Worm (Caenorhabditis elegans) whole organism, L1 larva: ENCODE results near the gene dtmk-1.

Source experiments
- C04F5.9 ChIP-seq: sonication (generic microtip); optimal IDR thresholded peaks from 2 replicates; lab custom pipeline; 2016; ENCODE audit warnings: missing genetic modification characterization, missing compliant biosample characterization
- F16B12.6 ChIP-seq: fragments of 150-350 bp; optimal IDR thresholded peaks from 2 replicates; lab custom pipeline; 2014; ENCODE audit warnings: missing biosample characterization, missing genetic modification characterization
- Y116A8C.19 ChIP-seq: sonication (generic microtip); optimal IDR thresholded peaks from 2 replicates; lab custom pipeline; 2016; ENCODE audit warnings: missing compliant biosample characterization, missing genetic modification characterization, borderline replicate concordance
- alr-1 ChIP-seq: fragments of 200-800 bp; sonication (Bioruptor generic); optimal IDR thresholded peaks from 2 replicates; lab custom pipeline; 2018; ENCODE audit warnings: borderline replicate concordance, mild to moderate bottlenecking, missing genetic modification characterization, missing compliant biosample characterization
- ama-1 ChIP-seq: fragments of 150-350 bp; optimal IDR thresholded peaks from 2 replicates; lab custom pipeline; 2014
- blmp-1 ChIP-seq: fragments of 150-350 bp; optimal IDR thresholded peaks from 2 replicates; lab custom pipeline; 2014; ENCODE audit warnings: missing biosample characterization, missing genetic modification characterization
- ceh-63 ChIP-seq: fragments of 200-800 bp; sonication (Bioruptor generic); optimal IDR thresholded peaks from 2 replicates; lab custom pipeline; 2018; ENCODE audit warnings: mild to moderate bottlenecking, missing genetic modification characterization, missing compliant biosample characterization
- ceh-8 ChIP-seq: fragments of 200-800 bp; sonication (Bioruptor generic); optimal IDR thresholded peaks from 2 replicates; lab custom pipeline; 2018; ENCODE audit warnings: mild to moderate bottlenecking, missing genetic modification characterization, moderate library complexity, missing compliant biosample characterization
- ceh-82 ChIP-seq, 3 experiments: fragments of 150-350 bp in 1 of 3; sonication (generic microtip) in 2 of 3; optimal IDR thresholded peaks; 2 replicates each; lab custom pipeline; 2014 to 2017; ENCODE audit warnings: missing biosample characterization in 3 of 3, missing genetic modification characterization in 3 of 3
- ceh-88 ChIP-seq: fragments of 200-800 bp; sonication (Bioruptor generic); IDR thresholded peaks from 2 replicates; pipeline ENCODE4 v1.3.6; 2022; ENCODE audit warnings: missing genetic modification characterization, missing compliant biosample characterization
- ceh-90 ChIP-seq: sonication (generic microtip); optimal IDR thresholded peaks from 2 replicates; lab custom pipeline; 2016; ENCODE audit warnings: missing genetic modification characterization, missing compliant biosample characterization
- ces-1 ChIP-seq: fragments of 150-350 bp; optimal IDR thresholded peaks from 2 replicates; lab custom pipeline; 2014; ENCODE audit warnings: missing biosample characterization, missing genetic modification reagents, missing genetic modification characterization
- dpl-1 ChIP-seq, 3 experiments: fragments of 150-350 bp in 2 of 3; sonication (generic microtip) in 1 of 3; optimal IDR thresholded peaks; 2 replicates each; lab custom pipeline; 2014 to 2017; ENCODE audit warnings: missing biosample characterization in 3 of 3, missing genetic modification characterization in 3 of 3, missing genetic modification reagents in 3 of 3
- dsc-1 ChIP-seq: sonication (generic microtip); optimal IDR thresholded peaks from 2 replicates; lab custom pipeline; 2016; ENCODE audit warnings: mild to moderate bottlenecking, missing genetic modification characterization, missing compliant biosample characterization
- efl-1 ChIP-seq, 4 experiments: fragments of 150-350 bp; optimal IDR thresholded peaks in 3 of 4; peaks in 1 of 4; 1 replicate in 1 of 4; 2 replicates in 3 of 4; lab custom pipeline; 2014; ENCODE audit warnings: missing biosample characterization in 2 of 4, missing genetic modification characterization in 2 of 4, missing genetic modification reagents in 2 of 4
- efl-3 ChIP-seq: fragments of 200-800 bp; sonication (Bioruptor generic); optimal IDR thresholded peaks from 2 replicates; lab custom pipeline; 2018; ENCODE audit warnings: mild to moderate bottlenecking, missing genetic modification characterization, missing compliant biosample characterization
- egl-13 ChIP-seq: sonication (generic microtip); optimal IDR thresholded peaks from 2 replicates; lab custom pipeline; 2016; ENCODE audit warnings: missing genotype, missing genetic modification reagents, missing genetic modification characterization, missing compliant biosample characterization
- egl-27 ChIP-seq, 2 experiments: fragments of 150-350 bp in 1 of 2; sonication (generic microtip); optimal IDR thresholded peaks; 3 replicates each; lab custom pipeline; 2017 to 2018; ENCODE audit warnings: missing biosample characterization in 2 of 2, missing genetic modification characterization in 2 of 2, missing genetic modification reagents in 2 of 2
- fkh-8 ChIP-seq: sonication (generic microtip); optimal IDR thresholded peaks from 2 replicates; lab custom pipeline; 2016; ENCODE audit warnings: mild to moderate bottlenecking, missing genetic modification characterization, missing compliant biosample characterization
- fos-1 ChIP-seq: fragments of 150-350 bp; optimal IDR thresholded peaks from 2 replicates; lab custom pipeline; 2014; ENCODE audit warnings: missing biosample characterization, missing genetic modification characterization
- grh-1 ChIP-seq: fragments of 200-800 bp; sonication (Bioruptor generic); IDR thresholded peaks from 2 replicates; pipeline ENCODE4 v1.3.6; 2022; ENCODE audit warnings: missing genetic modification reagents, missing genetic modification characterization, missing compliant biosample characterization
- hlh-17 ChIP-seq: fragments of 200-800 bp; sonication (Bioruptor generic); optimal IDR thresholded peaks from 2 replicates; lab custom pipeline; 2018; ENCODE audit warnings: missing genetic modification characterization, mild to moderate bottlenecking, missing compliant biosample characterization, moderate library complexity, borderline replicate concordance
- hpl-2 ChIP-seq: fragments of 150-350 bp; optimal IDR thresholded peaks from 2 replicates; lab custom pipeline; 2014; ENCODE audit warnings: missing biosample characterization, missing genetic modification reagents, missing genetic modification characterization
- isw-1 ChIP-seq: fragments of 200-800 bp; sonication (Bioruptor generic); IDR thresholded peaks from 2 replicates; pipeline ENCODE4 v1.3.6; 2022; ENCODE audit warnings: missing genetic modification characterization, missing compliant biosample characterization
- lin-13 ChIP-seq: fragments of 150-350 bp; optimal IDR thresholded peaks from 2 replicates; lab custom pipeline; 2014; ENCODE audit warnings: missing biosample characterization, missing genetic modification reagents, missing genetic modification characterization
- lin-15B ChIP-seq: fragments of 150-350 bp; sonication (generic microtip); optimal IDR thresholded peaks from 3 replicates; lab custom pipeline; 2014; ENCODE audit warnings: missing biosample characterization, missing genetic modification characterization
- lsy-2 ChIP-seq, 2 experiments: fragments of 150-350 bp; optimal IDR thresholded peaks; 2 replicates each; lab custom pipeline; 2014; ENCODE audit warnings: missing biosample characterization in 2 of 2, missing genetic modification characterization in 2 of 2
- mab-9 ChIP-seq: fragments of 200-800 bp; sonication (Bioruptor generic); IDR thresholded peaks from 2 replicates; pipeline ENCODE4 v1.3.6; 2022; ENCODE audit warnings: missing genetic modification reagents, missing genetic modification characterization, missing compliant biosample characterization
- mdl-1 ChIP-seq, 2 experiments: fragments of 150-350 bp; optimal IDR thresholded peaks; 2 replicates each; lab custom pipeline; 2014 to 2017; ENCODE audit warnings: missing biosample characterization in 2 of 2, missing genetic modification characterization in 2 of 2, inconsistent platforms in 1 of 2
- mef-2 ChIP-seq: fragments of 150-350 bp; optimal IDR thresholded peaks from 2 replicates; lab custom pipeline; 2014; ENCODE audit warnings: missing biosample characterization, missing genetic modification characterization
- nhr-11 ChIP-seq: fragments of 150-350 bp; optimal IDR thresholded peaks from 2 replicates; lab custom pipeline; 2014; ENCODE audit warnings: missing biosample characterization, missing genetic modification characterization
- nhr-12 ChIP-seq: sonication (generic microtip); optimal IDR thresholded peaks from 2 replicates; lab custom pipeline; 2017; ENCODE audit warnings: missing biosample characterization, missing genetic modification characterization
- nhr-19 ChIP-seq: fragments of 200-800 bp; sonication (Bioruptor generic); conservative IDR thresholded peaks from 2 replicates; pipeline ENCODE4 v1.3.6; 2022; ENCODE audit warnings: missing genetic modification characterization, missing compliant biosample characterization
- nhr-20 ChIP-seq: sonication (generic microtip); optimal IDR thresholded peaks from 2 replicates; lab custom pipeline; 2016; ENCODE audit warnings: mild to moderate bottlenecking, missing genetic modification characterization, missing compliant biosample characterization
- nhr-237 ChIP-seq: fragments of 150-350 bp; optimal IDR thresholded peaks from 2 replicates; lab custom pipeline; 2014; ENCODE audit warnings: missing biosample characterization, missing genetic modification characterization
- nhr-28 ChIP-seq: fragments of 150-350 bp; optimal IDR thresholded peaks from 2 replicates; lab custom pipeline; 2014; ENCODE audit warnings: missing biosample characterization, missing genetic modification characterization
- nhr-71 ChIP-seq: sonication (generic microtip); optimal IDR thresholded peaks from 2 replicates; lab custom pipeline; 2016; ENCODE audit warnings: mild to moderate bottlenecking, missing genetic modification characterization, moderate library complexity, missing compliant biosample characterization
- nhr-76 ChIP-seq: sonication (generic microtip); optimal IDR thresholded peaks from 2 replicates; lab custom pipeline; 2017; ENCODE audit warnings: missing biosample characterization, missing genetic modification characterization
- nhr-77 ChIP-seq: fragments of 150-350 bp; optimal IDR thresholded peaks from 2 replicates; lab custom pipeline; 2014; ENCODE audit warnings: missing biosample characterization, missing genetic modification characterization
- nhr-85 ChIP-seq: sonication (generic microtip); peaks from one replicate; lab custom pipeline; 2016; ENCODE audit warnings: missing genetic modification characterization, inconsistent platforms, missing compliant biosample characterization
- nhr-90 ChIP-seq: sonication (generic microtip); optimal IDR thresholded peaks from 2 replicates; lab custom pipeline; 2016; ENCODE audit warnings: mild to moderate bottlenecking, missing genetic modification characterization, missing compliant biosample characterization; ENCODE audit not compliant: poor library complexity
- snpc-4 ChIP-seq: fragments of 150-350 bp; optimal IDR thresholded peaks from 2 replicates; lab custom pipeline; 2014; ENCODE audit warnings: missing biosample characterization, missing genetic modification characterization
- sox-4 ChIP-seq: sonication (generic microtip); optimal IDR thresholded peaks from 2 replicates; lab custom pipeline; 2016; ENCODE audit warnings: missing genetic modification characterization, missing compliant biosample characterization
- sptf-1 ChIP-seq: fragments of 150-350 bp; optimal IDR thresholded peaks from 2 replicates; lab custom pipeline; 2014; ENCODE audit warnings: missing biosample characterization, missing genetic modification characterization
- swsn-7 ChIP-seq: sonication (generic microtip); optimal IDR thresholded peaks from 2 replicates; lab custom pipeline; 2016; ENCODE audit warnings: missing genetic modification characterization, missing compliant biosample characterization
- tbx-2 ChIP-seq: sonication (generic microtip); optimal IDR thresholded peaks from 2 replicates; lab custom pipeline; 2016; ENCODE audit warnings: missing genetic modification characterization, missing compliant biosample characterization
- unc-130 ChIP-seq: fragments of 150-350 bp; optimal IDR thresholded peaks from 2 replicates; lab custom pipeline; 2017; ENCODE audit warnings: missing biosample characterization, missing genetic modification characterization, inconsistent platforms
- unc-62 ChIP-seq: fragments of 150-350 bp; optimal IDR thresholded peaks from 2 replicates; lab custom pipeline; 2014; ENCODE audit warnings: missing biosample characterization, missing genetic modification reagents, missing genetic modification characterization
- unc-86 ChIP-seq: sonication (generic microtip); optimal IDR thresholded peaks from 2 replicates; lab custom pipeline; 2016; ENCODE audit warnings: missing genetic modification characterization, missing compliant biosample characterization
- vab-15 ChIP-seq: sonication (generic microtip); optimal IDR thresholded peaks from 2 replicates; lab custom pipeline; 2017; ENCODE audit warnings: missing genotype, mild to moderate bottlenecking, missing genetic modification characterization, missing compliant biosample characterization
- xbp-1 ChIP-seq: sonication (generic microtip); optimal IDR thresholded peaks from 2 replicates; lab custom pipeline; 2016; ENCODE audit warnings: missing genetic modification characterization, missing compliant biosample characterization
- ztf-11 ChIP-seq, 2 experiments: sonication (generic microtip); optimal IDR thresholded peaks; 2 replicates each; lab custom pipeline; 2016 to 2017; ENCODE audit warnings: missing genetic modification characterization in 2 of 2, missing biosample characterization in 1 of 2, missing compliant biosample characterization in 1 of 2

dtmk-1 gene

DNA sequence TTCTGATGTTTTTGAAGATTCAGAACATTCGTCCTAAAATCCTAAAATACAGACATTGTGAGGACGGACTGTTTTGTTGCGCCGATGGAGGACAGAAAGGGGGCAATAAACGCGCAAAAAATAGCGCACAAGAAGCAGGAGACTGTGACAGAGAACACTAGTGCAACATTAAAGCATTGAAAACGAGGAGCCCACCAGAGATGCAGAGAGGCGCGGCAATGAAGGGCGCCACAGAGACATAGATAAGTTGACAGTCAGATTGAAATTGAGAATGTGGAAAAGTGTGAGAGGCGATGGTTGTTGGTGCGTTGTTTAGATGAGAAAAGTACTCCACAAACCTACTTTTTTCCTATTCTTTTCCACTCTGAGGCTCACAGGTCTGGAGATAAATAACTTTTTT, 8.1 kb upstream of the dtmk-1 start, which contains the start of gene aakg-5:
aakg-5 (minus strand) TSS at position 159 of the 400 bp plus-strand sequence.
- TF ChIP-seq C04F5.9 (tag; lab: Kevin White, UChicago) (peak; percentile 56), snpc-4 (tag; lab: Kevin White, UChicago) (peak; percentile 41), swsn-7 (peak; percentile 90), hlh-17 (no peak), alr-1 (tag; lab: Kevin White, UChicago) (no peak), nhr-28 (no peak), xbp-1 (peak; percentile 79), unc-130 (tag; lab: Kevin White, UChicago) (peak; percentile 54), unc-86 (tag; lab: Kevin White, UChicago) (peak; percentile 77), dpl-1 (GFP tag; optimal IDR thresholded peaks at IDR 0.05; lab: Kevin White, UChicago) (peak; percentile 59 to 66 (median 62)), nhr-85 (tag; lab: Kevin White, UChicago) (peak; percentile 99), lin-13 (peak; percentile 88), nhr-19 (peak; percentile 82), ceh-88 (GFP tag; lab: Robert Waterston, UW) (peak; percentile 37; the same call in 1 of the 2 replicates), F16B12.6 (tag; lab: Kevin White, UChicago) (peak; percentile 28), mef-2 (tag; lab: Kevin White, UChicago) (no peak), lin-15B (no peak), ceh-82 (tag; optimal IDR thresholded peaks at IDR 0.05; lab: Kevin White, UChicago) (peak; percentile 59 to 74 (median 72)), ceh-90 (tag; lab: Kevin White, UChicago) (no peak), lsy-2 (tag; optimal IDR thresholded peaks at IDR 0.05; lab: Kevin White, UChicago) (peak; percentile 78 to 89), isw-1 (0 out of 2 replicates have a peak, but pooled peaks have one; percentile 28), efl-3 (GFP tag; lab: Kevin White, UChicago) (no peak), fkh-8 (peak; percentile 57), nhr-12 (tag; lab: Kevin White, UChicago) (no peak), sptf-1 (tag; lab: Kevin White, UChicago) (no peak), ztf-11 (tag; optimal IDR thresholded peaks at IDR 0.05; lab: Kevin White, UChicago) (no peak), nhr-237 (peak; percentile 45), grh-1 (GFP tag; lab: Robert Waterston, UW) (peak; percentile 88), egl-27 (tag; optimal IDR thresholded peaks at IDR 0.05; lab: Kevin White, UChicago) (peak; percentile 28 to 72), mab-9 (GFP tag; lab: Robert Waterston, UW) (0 out of 2 replicates have a peak, but pooled peaks have one; percentile 57), ceh-8 (no peak), tbx-2 (tag; lab: Kevin White, UChicago) (peak; percentile 92), fos-1 (tag; lab: Kevin White, UChicago) (peak; percentile 67), nhr-90 (peak; percentile 85), nhr-77 (peak; percentile 90), ces-1 (GFP tag; lab: Kevin White, UChicago) (no peak), mdl-1 (tag; optimal IDR thresholded peaks at IDR 0.05; lab: Kevin White, UChicago) (peak in 1 of 2 experiments; percentile 87), vab-15 (tag; lab: Kevin White, UChicago) (no peak), nhr-76 (tag; lab: Kevin White, UChicago) (no peak), ama-1 (lab: Kevin White, UChicago) (peak; percentile 17), blmp-1 (tag; lab: Kevin White, UChicago) (peak; percentile 86), sox-4 (tag; lab: Kevin White, UChicago) (no peak), nhr-11 (tag; lab: Kevin White, UChicago) (peak; percentile 79), hpl-2 (no peak), dsc-1 (peak; percentile 70), egl-13 (tag; lab: Kevin White, UChicago) (no peak), efl-1 (optimal IDR thresholded peaks at IDR 0.05; lab: Kevin White, UChicago) (peak; percentile 84 to 92), efl-1 (GFP tag; optimal IDR thresholded peaks at IDR 0.05 in 1 of 2; lab: Kevin White, UChicago) (peak; percentile 58 to 94), nhr-71 (tag; lab: Kevin White, UChicago) (peak; percentile 96), Y116A8C.19 (tag; lab: Kevin White, UChicago) (no peak), unc-62 (GFP tag; lab: Kevin White, UChicago) (no peak), ceh-63 (GFP tag; lab: Kevin White, UChicago) (no peak), nhr-20 (tag; lab: Kevin White, UChicago) (peak; percentile 94)
